Worm (Caenorhabditis elegans): ENCODE results near the gene W06A7.4.

ce11 chrV:14835075-14835991 lies 11.1 kb downstream of the W06A7.4 start:
- TF ChIP-seq blmp-1 (tag; optimal IDR thresholded peaks at IDR 0.05), result no peak
- no peak for TF ChIP-seq lsy-2 (tag; optimal IDR thresholded peaks at IDR 0.05)
- no peak for TF ChIP-seq ztf-11 (tag; optimal IDR thresholded peaks at IDR 0.05)
- no peak for TF ChIP-seq nhr-76 (tag; optimal IDR thresholded peaks at IDR 0.05)
- TF ChIP-seq unc-62 (GFP tag; optimal IDR thresholded peaks at IDR 0.05), result no peak
- TF ChIP-seq M03D4.4 (tag; optimal IDR thresholded peaks at IDR 0.05), result no peak
- TF ChIP-seq mab-5 (tag; optimal IDR thresholded peaks at IDR 0.05), result no peak
- no peak for TF ChIP-seq pha-4 (tag; optimal IDR thresholded peaks at IDR 0.05)
- TF ChIP-seq snpc-4 (tag; optimal IDR thresholded peaks at IDR 0.05), result no peak
- TF ChIP-seq lin-13 (tag; optimal IDR thresholded peaks at IDR 0.05), result no peak
- TF ChIP-seq mep-1 (tag; optimal IDR thresholded peaks at IDR 0.05), result no peak
- TF ChIP-seq nhr-28 (tag; optimal IDR thresholded peaks at IDR 0.05), result no peak
- no peak for TF ChIP-seq sptf-1 (tag; optimal IDR thresholded peaks at IDR 0.05)

Data from whole organism, mixed stage, embryonic.